Worm (Caenorhabditis elegans) whole organism, late embryonic: ENCODE measurements around the gene idpa-1.

ENCODE experiments used
- F13H6.1 ChIP-seq: sonication (generic microtip); optimal IDR thresholded peaks from 2 replicates; lab custom pipeline; 2016; ENCODE audit warnings: missing genetic modification characterization, missing compliant biosample characterization
- Y22D7AL.16 ChIP-seq: sonication (generic microtip); optimal IDR thresholded peaks from 2 replicates; lab custom pipeline; 2016; ENCODE audit warnings: missing genetic modification characterization, missing compliant biosample characterization
- ceh-19 ChIP-seq: fragments of 200-800 bp; sonication (Bioruptor generic); optimal IDR thresholded peaks from 2 replicates; lab custom pipeline; 2018; ENCODE audit warnings: mild to moderate bottlenecking, missing genetic modification characterization, missing compliant biosample characterization
- ceh-2 ChIP-seq: sonication (generic microtip); optimal IDR thresholded peaks from 2 replicates; lab custom pipeline; 2016; ENCODE audit warnings: missing genotype, missing genetic modification characterization, missing compliant biosample characterization
- ceh-22 ChIP-seq: sonication (generic microtip); optimal IDR thresholded peaks from 2 replicates; lab custom pipeline; 2017; ENCODE audit warnings: missing biosample characterization, missing genetic modification characterization
- ceh-31 ChIP-seq: sonication (generic microtip); optimal IDR thresholded peaks from 2 replicates; lab custom pipeline; 2016; ENCODE audit warnings: missing genetic modification characterization, missing compliant biosample characterization
- ceh-45 ChIP-seq: fragments of 200-800 bp; sonication (Bioruptor generic); IDR thresholded peaks from 2 replicates; pipeline ENCODE4 v1.3.6; 2022; ENCODE audit warnings: missing genetic modification reagents, missing genetic modification characterization, missing compliant biosample characterization
- ceh-48 ChIP-seq: sonication (generic microtip); optimal IDR thresholded peaks from 2 replicates; lab custom pipeline; 2016; ENCODE audit warnings: missing genetic modification characterization, inconsistent platforms, missing compliant biosample characterization
- ceh-6 ChIP-seq: fragments of 200-800 bp; sonication (Bioruptor generic); optimal IDR thresholded peaks from 2 replicates; lab custom pipeline; 2018; ENCODE audit warnings: mild to moderate bottlenecking, missing genetic modification characterization, missing compliant biosample characterization
- che-1 ChIP-seq: sonication (generic microtip); optimal IDR thresholded peaks from 2 replicates; lab custom pipeline; 2016; ENCODE audit warnings: mild to moderate bottlenecking, missing genetic modification characterization, missing compliant biosample characterization
- elt-2 ChIP-seq: sonication (generic microtip); optimal IDR thresholded peaks from 2 replicates; lab custom pipeline; 2016; ENCODE audit warnings: missing genetic modification reagents, missing genetic modification characterization, missing compliant biosample characterization
- elt-4 ChIP-seq: sonication (generic microtip); optimal IDR thresholded peaks from 2 replicates; lab custom pipeline; 2016; ENCODE audit warnings: missing genetic modification characterization, missing compliant biosample characterization
- fax-1 ChIP-seq: sonication (generic microtip); optimal IDR thresholded peaks from 2 replicates; lab custom pipeline; 2016; ENCODE audit warnings: missing genotype, missing genetic modification characterization, missing compliant biosample characterization
- fkh-6 ChIP-seq: sonication (generic microtip); optimal IDR thresholded peaks from 2 replicates; lab custom pipeline; 2016; ENCODE audit warnings: missing genetic modification characterization, missing compliant biosample characterization
- hlh-15 ChIP-seq: sonication (generic microtip); optimal IDR thresholded peaks from 2 replicates; lab custom pipeline; 2016; ENCODE audit warnings: missing genetic modification characterization, missing compliant biosample characterization
- hlh-30 ChIP-seq: sonication (generic microtip); optimal IDR thresholded peaks from 2 replicates; lab custom pipeline; 2017; ENCODE audit warnings: antibody characterized with exemption, missing genetic modification characterization, missing compliant biosample characterization; ENCODE audit not compliant: insufficient read depth
- hlh-6 ChIP-seq: sonication (generic microtip); optimal IDR thresholded peaks from 2 replicates; lab custom pipeline; 2016; ENCODE audit warnings: missing genotype, missing genetic modification characterization, missing compliant biosample characterization
- hlh-8 ChIP-seq: sonication (generic microtip); optimal IDR thresholded peaks from 2 replicates; lab custom pipeline; 2016; ENCODE audit warnings: missing genotype, missing genetic modification characterization, missing compliant biosample characterization
- lim-6 ChIP-seq: sonication (generic microtip); optimal IDR thresholded peaks from 2 replicates; lab custom pipeline; 2016; ENCODE audit warnings: missing genetic modification characterization, missing compliant biosample characterization
- lin-11 ChIP-seq: fragments of 200-800 bp; sonication (Bioruptor generic); optimal IDR thresholded peaks from 2 replicates; lab custom pipeline; 2018; ENCODE audit warnings: mild to moderate bottlenecking, missing genetic modification characterization, missing compliant biosample characterization
- mec-3 ChIP-seq: sonication (generic microtip); optimal IDR thresholded peaks from 2 replicates; lab custom pipeline; 2016; ENCODE audit warnings: borderline replicate concordance, missing genetic modification characterization, missing compliant biosample characterization
- nfya-1 ChIP-seq: sonication (generic microtip); optimal IDR thresholded peaks from 2 replicates; lab custom pipeline; 2017; ENCODE audit warnings: missing genetic modification characterization, mild to moderate bottlenecking, missing compliant biosample characterization, antibody characterized with exemption, moderate library complexity
- odd-2 ChIP-seq: sonication (generic microtip); optimal IDR thresholded peaks from 2 replicates; lab custom pipeline; 2017; ENCODE audit warnings: antibody characterized with exemption, mild to moderate bottlenecking, missing genetic modification characterization, missing compliant biosample characterization
- pqm-1 ChIP-seq: sonication (generic microtip); optimal IDR thresholded peaks from 2 replicates; lab custom pipeline; 2016; ENCODE audit warnings: missing genetic modification characterization, missing compliant biosample characterization
- ref-2 ChIP-seq: sonication (generic microtip); optimal IDR thresholded peaks from 2 replicates; lab custom pipeline; 2016; ENCODE audit warnings: missing genetic modification characterization, missing compliant biosample characterization
- rnt-1 ChIP-seq: sonication (generic microtip); optimal IDR thresholded peaks from 2 replicates; lab custom pipeline; 2016; ENCODE audit warnings: missing genetic modification characterization, missing compliant biosample characterization
- sdc-2 ChIP-seq: sonication (generic microtip); optimal IDR thresholded peaks from 2 replicates; lab custom pipeline; 2016; ENCODE audit warnings: missing genotype, missing genetic modification characterization, missing compliant biosample characterization
- sox-2 ChIP-seq: fragments of 200-800 bp; sonication (Bioruptor generic); IDR thresholded peaks from 2 replicates; pipeline ENCODE4 v1.3.6; 2022; ENCODE audit warnings: missing genetic modification reagents, missing genetic modification characterization, missing compliant biosample characterization
- syd-9 ChIP-seq: sonication (generic microtip); optimal IDR thresholded peaks from 2 replicates; lab custom pipeline; 2016; ENCODE audit warnings: mild to moderate bottlenecking, missing genetic modification characterization, moderate library complexity, missing compliant biosample characterization
- tbx-2 ChIP-seq: sonication (generic microtip); optimal IDR thresholded peaks from 2 replicates; lab custom pipeline; 2016; ENCODE audit warnings: missing genetic modification characterization, missing compliant biosample characterization
- ttx-3 ChIP-seq: sonication (generic microtip); optimal IDR thresholded peaks from 2 replicates; lab custom pipeline; 2016; ENCODE audit warnings: missing genetic modification reagents, missing genetic modification characterization, missing compliant biosample characterization
- unc-3 ChIP-seq, 2 experiments: fragments of 200-800 bp in 1 of 2; sonication (Bioruptor generic) in 1 of 2; sonication (generic microtip) in 1 of 2; conservative IDR thresholded peaks in 1 of 2; optimal IDR thresholded peaks in 1 of 2; 2 replicates each; pipeline versions ENCODE4 v1.3.6 to Lab custom; 2016 to 2022; ENCODE audit warnings: missing compliant biosample characterization in 2 of 2, missing genetic modification characterization in 2 of 2, missing genetic modification reagents in 1 of 2
- unc-42 ChIP-seq: sonication (generic microtip); optimal IDR thresholded peaks from 2 replicates; lab custom pipeline; 2016; ENCODE audit warnings: missing genotype, missing genetic modification characterization, missing compliant biosample characterization
- unc-55 ChIP-seq: sonication (generic microtip); optimal IDR thresholded peaks from 2 replicates; lab custom pipeline; 2017; ENCODE audit warnings: missing biosample characterization, missing genetic modification reagents, missing genetic modification characterization

idpa-1 gene

DNA sequence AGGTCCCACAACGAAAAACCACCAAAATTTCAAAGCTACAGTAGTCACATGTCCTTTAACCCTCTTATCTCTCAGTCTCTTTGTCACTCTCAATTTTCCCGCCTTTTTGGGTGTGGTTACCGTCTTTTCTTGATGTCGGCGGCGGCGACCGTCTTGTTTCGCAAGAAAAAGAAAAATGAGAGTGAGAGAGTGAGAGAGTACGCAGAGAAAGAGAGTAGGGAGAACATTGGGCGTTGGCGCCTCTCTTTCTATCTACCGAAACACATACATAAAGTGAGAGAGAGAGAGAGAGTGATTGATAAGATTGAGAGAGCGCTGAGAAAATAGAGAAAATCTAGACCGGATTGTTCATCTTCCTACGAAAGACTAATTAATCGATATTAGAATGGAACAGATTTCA, 25.1 kb downstream of the idpa-1 start:
- TF ChIP-seq pqm-1 (peak; percentile 52), elt-2 (tag; lab: Kevin White, UChicago) (peak; percentile 24), fkh-6 (tag; lab: Kevin White, UChicago) (no peak)

DNA sequence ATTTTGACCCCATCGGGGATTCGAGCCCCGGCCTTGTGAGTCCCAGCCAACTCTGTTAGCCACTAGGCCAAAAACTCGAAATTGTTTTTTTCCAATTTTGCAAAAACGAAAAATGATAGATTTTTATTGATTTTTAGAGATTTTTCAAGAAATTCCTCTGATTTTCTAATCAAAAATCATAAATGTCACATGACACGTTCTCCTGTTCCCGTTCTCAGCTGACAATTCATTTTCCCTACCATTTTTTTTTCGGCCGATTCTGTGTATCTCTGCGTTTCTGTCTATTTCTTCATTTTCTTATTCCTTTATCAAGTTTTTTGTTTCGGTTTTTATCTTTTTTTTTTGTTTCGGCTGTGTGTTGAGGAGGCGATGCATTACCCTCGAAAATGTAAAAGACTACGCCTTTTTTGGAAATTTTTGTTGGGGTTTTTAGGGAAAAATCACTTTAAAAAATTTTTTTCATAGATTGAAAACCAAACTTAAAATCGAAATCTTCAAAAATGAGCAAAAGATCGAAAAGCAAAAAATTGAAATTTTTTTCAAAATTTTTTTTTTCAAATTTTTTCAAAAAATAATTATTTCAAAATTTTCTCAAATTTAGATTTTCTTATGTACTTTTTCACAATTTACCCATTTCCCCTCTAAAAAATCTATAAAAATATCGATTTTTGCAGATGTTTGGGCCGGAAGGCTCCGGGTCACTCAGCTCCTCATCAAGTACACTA, 26.7 kb downstream of the idpa-1 start, which contains the start of gene klf-1:
Gene klf-1, plus strand, starts transcription at position 675 of the 725 bp plus-strand sequence.
- TF ChIP-seq syd-9 (tag; lab: Kevin White, UChicago) (no peak), ceh-19 (no peak), nfya-1 (tag; lab: Kevin White, UChicago) (no peak), ceh-45 (GFP tag; lab: Robert Waterston, UW) (no peak), ceh-6 (no peak), ceh-31 (tag; lab: Kevin White, UChicago) (no peak), elt-4 (tag; lab: Kevin White, UChicago) (no peak), mec-3 (no peak), odd-2 (tag; lab: Kevin White, UChicago) (no peak), hlh-8 (tag; lab: Kevin White, UChicago) (no peak), ceh-2 (no peak), ttx-3 (tag; lab: Kevin White, UChicago) (no peak), che-1 (tag; lab: Kevin White, UChicago) (no peak)

DNA sequence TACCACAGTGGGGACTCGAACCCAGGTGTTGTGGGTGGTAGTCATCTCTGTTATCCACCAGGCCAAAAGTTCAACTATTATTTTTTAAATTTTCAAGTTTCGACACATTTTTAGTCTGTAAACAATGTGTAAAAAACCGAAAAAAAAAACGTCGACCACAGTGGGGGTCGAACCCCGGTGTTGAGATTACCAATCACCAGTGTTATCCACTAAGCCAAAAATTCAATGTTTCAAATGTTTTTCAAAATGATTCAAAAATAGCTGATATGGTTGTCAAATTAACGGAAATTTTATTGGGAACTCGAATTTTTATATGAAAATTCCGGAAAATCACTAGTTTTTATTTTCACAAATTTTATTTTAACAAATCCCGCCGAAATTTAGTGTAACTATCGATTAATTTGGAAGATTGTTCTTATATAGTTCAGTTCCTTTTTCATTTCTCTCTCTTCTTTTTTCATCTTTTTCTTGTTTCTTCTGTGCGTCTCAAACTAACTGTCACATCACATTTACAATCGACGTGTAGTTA, 27.8 kb downstream of the idpa-1 start:
- TF ChIP-seq ceh-22 (no peak), Y22D7AL.16 (tag; lab: Kevin White, UChicago) (no peak), lim-6 (tag; lab: Kevin White, UChicago) (no peak), unc-42 (tag; lab: Kevin White, UChicago) (no peak), sdc-2 (tag; lab: Kevin White, UChicago) (no peak), elt-2 (tag; lab: Kevin White, UChicago) (no peak), lin-11 (tag; lab: Kevin White, UChicago) (no peak), ceh-48 (tag; lab: Kevin White, UChicago) (no peak), hlh-6 (tag; lab: Kevin White, UChicago) (no peak)

DNA sequence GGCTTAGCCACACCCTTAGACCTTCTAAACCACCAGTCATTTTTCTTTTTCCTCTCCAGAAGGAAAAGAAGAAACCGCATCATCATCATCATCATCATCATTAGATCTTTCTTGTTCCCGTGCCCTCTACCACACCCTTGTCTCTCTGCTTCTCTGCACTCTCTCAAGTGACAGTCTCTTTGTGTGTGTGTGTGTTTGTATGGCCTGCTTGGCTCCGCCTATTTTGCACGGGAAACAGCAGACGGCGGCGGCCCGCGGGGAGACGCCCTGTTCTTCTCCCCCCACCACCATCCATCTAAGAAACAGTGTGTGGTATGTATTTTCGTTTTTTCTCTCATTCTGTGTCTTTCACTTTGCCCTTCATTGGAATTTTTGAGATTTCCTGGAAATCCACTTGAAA, 29.2 kb downstream of the idpa-1 start:
- no peak for TF ChIP-seq syd-9 (tag; lab: Kevin White, UChicago)
- peak; percentile 69 for TF ChIP-seq ref-2 (tag; lab: Kevin White, UChicago)
- TF ChIP-seq tbx-2: peak; percentile 39
- TF ChIP-seq unc-3 (GFP tag; conservative IDR thresholded peaks at IDR 0.05; lab: Robert Waterston, UW): no peak
- TF ChIP-seq unc-3 (tag; optimal IDR thresholded peaks at IDR 0.05; lab: Kevin White, UChicago): no peak
- TF ChIP-seq F13H6.1 (tag; lab: Kevin White, UChicago): peak; percentile 34
- TF ChIP-seq hlh-30 (tag; lab: Kevin White, UChicago): peak; percentile 29
- TF ChIP-seq rnt-1 (tag; lab: Kevin White, UChicago): peak; percentile 60
- no peak for TF ChIP-seq fax-1
- TF ChIP-seq ceh-31 (tag; lab: Kevin White, UChicago): peak; percentile 28
- TF ChIP-seq nfya-1 (tag; lab: Kevin White, UChicago): peak; percentile 41

DNA sequence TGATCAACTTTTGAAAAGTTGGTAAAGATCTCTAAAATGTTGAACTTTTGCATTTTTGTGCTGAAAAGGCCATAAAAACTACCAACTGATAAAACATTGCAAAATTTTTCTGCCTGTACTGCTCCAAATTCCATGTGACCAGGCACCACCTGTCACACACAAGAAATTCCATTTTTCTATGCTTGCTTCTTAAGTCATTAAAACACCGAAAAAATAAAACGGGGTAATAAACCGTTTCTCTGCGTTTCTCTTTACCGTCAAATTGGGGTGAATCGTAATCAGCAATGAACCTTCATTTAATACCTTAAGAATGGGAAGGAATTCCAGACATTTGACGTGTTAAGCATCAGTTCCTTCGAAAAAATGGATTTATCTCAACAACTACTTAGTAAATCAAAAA, 30.8 kb downstream of the idpa-1 start:
- no peak for TF ChIP-seq che-1 (tag; lab: Kevin White, UChicago)
- TF ChIP-seq sox-2 (GFP tag; lab: Robert Waterston, UW): no peak
- TF ChIP-seq unc-55 (GFP tag; lab: Kevin White, UChicago): no peak
- no peak for TF ChIP-seq ttx-3 (tag; lab: Kevin White, UChicago)
- TF ChIP-seq hlh-15: no peak
- TF ChIP-seq unc-3 (GFP tag; conservative IDR thresholded peaks at IDR 0.05; lab: Robert Waterston, UW): no peak
- TF ChIP-seq unc-3 (tag; optimal IDR thresholded peaks at IDR 0.05; lab: Kevin White, UChicago): no peak
